Worm (Caenorhabditis elegans): ENCODE results near the gene nhr-132.

Gene nhr-132

DNA sequence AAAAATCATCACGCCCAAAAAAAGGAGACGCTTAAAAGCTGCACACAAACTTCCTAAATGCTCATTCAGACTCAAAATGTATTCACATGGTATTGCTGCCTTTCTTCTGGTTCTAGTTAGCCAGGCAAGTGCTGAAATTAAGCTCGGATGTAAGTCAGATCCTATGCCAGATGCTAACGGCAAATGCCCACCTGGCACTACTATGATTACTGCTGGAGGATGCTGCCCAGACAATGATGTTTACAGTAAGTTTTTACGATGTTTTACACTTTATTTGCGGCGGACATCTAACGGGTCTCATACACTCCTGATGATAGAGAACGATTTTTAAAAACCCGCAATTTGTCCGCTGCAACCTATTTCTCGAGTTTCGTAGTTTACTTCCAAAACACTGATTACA is 2.3 kb downstream of the nhr-132 start, which contains the start of gene C14C6.5:
TSS of gene C14C6.5 (plus strand) at position 58 of the 400 bp plus-strand sequence.
- TF ChIP-seq cebp-1 (GFP tag; IDR thresholded peaks at IDR 0.05), result no peak
- TF ChIP-seq cebp-1 (tag; optimal IDR thresholded peaks at IDR 0.05), result no peak
- TF ChIP-seq lir-1 (GFP tag; conservative IDR thresholded peaks at IDR 0.05), result no peak
- no peak for TF ChIP-seq somi-1 (GFP tag; optimal IDR thresholded peaks at IDR 0.05)
- no peak for TF ChIP-seq lsy-27 (tag; optimal IDR thresholded peaks at IDR 0.05; ENCODE audit: borderline replicate concordance, insufficient read depth)
- no peak for TF ChIP-seq bed-1 (GFP tag; IDR thresholded peaks at IDR 0.05)
- no peak for TF ChIP-seq egrh-3 (GFP tag; IDR thresholded peaks at IDR 0.05)
- no peak for TF ChIP-seq repo-1 (tag; optimal IDR thresholded peaks at IDR 0.05)
- TF ChIP-seq snpc-3.4 (tag; optimal IDR thresholded peaks at IDR 0.05), result no peak
- no peak for TF ChIP-seq atf-7 (tag; optimal IDR thresholded peaks at IDR 0.05)

ce11 chrV:539040-539510 is 4.8 kb downstream of the nhr-132 start, which contains the start of gene nhr-155:
TSS of gene nhr-155 (plus strand) at chrV:539460.
- no peak for TF ChIP-seq nfya-1 (tag; optimal IDR thresholded peaks at IDR 0.05; ENCODE audit: borderline replicate concordance, insufficient read depth)
- TF ChIP-seq atf-7 (tag; optimal IDR thresholded peaks at IDR 0.05), result no peak
- TF ChIP-seq unc-62 (GFP tag; optimal IDR thresholded peaks at IDR 0.05), result no peak
- no peak for TF ChIP-seq hmg-1.2 (GFP tag; IDR thresholded peaks at IDR 0.05)
- no peak for TF ChIP-seq mes-4 (tag; optimal IDR thresholded peaks at IDR 0.05)
- TF ChIP-seq ama-1 (optimal IDR thresholded peaks at IDR 0.05), result no peak
- no peak for TF ChIP-seq ama-1 (GFP tag; optimal IDR thresholded peaks at IDR 0.05)
- TF ChIP-seq ztf-26 (tag; optimal IDR thresholded peaks at IDR 0.05), result no peak
- TF ChIP-seq lsl-1 (GFP tag; optimal IDR thresholded peaks at IDR 0.05), result no peak

- TF ChIP-seq madf-3 (GFP tag; IDR thresholded peaks at IDR 0.05) (no peak), lin-54 (GFP tag; optimal IDR thresholded peaks at IDR 0.05) (no peak), ztf-6 (GFP tag; IDR thresholded peaks at IDR 0.05) (no peak), nhr-120 (GFP tag; IDR thresholded peaks at IDR 0.05) (no peak), nfyb-1 (GFP tag; IDR thresholded peaks at IDR 0.05) (no peak), athp-1 (tag; optimal IDR thresholded peaks at IDR 0.05) (no peak), ceh-27 (GFP tag; optimal IDR thresholded peaks at IDR 0.05) (no peak), C17E4.6 (GFP tag; IDR thresholded peaks at IDR 0.05) (no peak), unc-130 (GFP tag; optimal IDR thresholded peaks at IDR 0.05) (no peak), Y53G8AR.9 (GFP tag; conservative IDR thresholded peaks at IDR 0.05) (no peak), attf-6 (GFP tag; IDR thresholded peaks at IDR 0.05) (no peak), him-1 (tag; optimal IDR thresholded peaks at IDR 0.05) (no peak), fkh-3 (tag; optimal IDR thresholded peaks at IDR 0.05) (no peak), dox-1 (GFP tag; IDR thresholded peaks at IDR 0.05) (no peak)
Observed at ce11 chrV:541470-541869, 7.2 kb downstream of the nhr-132 start.

ce11 chrV:543169-543568 is 8.9 kb downstream of the nhr-132 start, which contains the start of gene C14C6.3:
TSS of gene C14C6.3 (plus strand) at chrV:543469.
- TF ChIP-seq mxl-1 (tag; optimal IDR thresholded peaks at IDR 0.05) (no peak), tbx-9 (tag; optimal IDR thresholded peaks at IDR 0.05; ENCODE audit: borderline replicate concordance) (no peak), F37B4.10 (GFP tag; IDR thresholded peaks at IDR 0.05) (no peak)

Data from whole organism, young adult.